Worm (Caenorhabditis elegans) whole organism, mixed stage, embryonic: ENCODE measurements around the gene ZK856.18.

Experiments used
- M03D4.4 ChIP-seq: sonication (generic microtip); optimal IDR thresholded peaks from 2 replicates; lab custom pipeline; 2017; ENCODE audit warnings: mild to moderate bottlenecking, missing genetic modification characterization, missing compliant biosample characterization
- bed-3 ChIP-seq: fragments of 200-800 bp; sonication (Bioruptor generic); optimal IDR thresholded peaks from 3 replicates; lab custom pipeline; 2018; ENCODE audit warnings: mild to moderate bottlenecking, missing genetic modification characterization, moderate library complexity, missing compliant biosample characterization
- blmp-1 ChIP-seq: fragments of 150-350 bp; optimal IDR thresholded peaks from 2 replicates; lab custom pipeline; 2014; ENCODE audit warnings: missing biosample characterization, missing genetic modification characterization
- ceh-39 ChIP-seq: fragments of 150-350 bp; optimal IDR thresholded peaks from 2 replicates; lab custom pipeline; 2014; ENCODE audit warnings: missing biosample characterization, missing genetic modification characterization
- ceh-83 ChIP-seq: fragments of 200-800 bp; sonication (Bioruptor generic); optimal IDR thresholded peaks from 2 replicates; lab custom pipeline; 2018; ENCODE audit warnings: mild to moderate bottlenecking, missing genetic modification characterization, missing compliant biosample characterization
- ces-1 ChIP-seq: fragments of 150-350 bp; optimal IDR thresholded peaks from 2 replicates; lab custom pipeline; 2014; ENCODE audit warnings: missing biosample characterization, missing genetic modification reagents, missing genetic modification characterization
- cnd-1 ChIP-seq: fragments of 200-800 bp; sonication (Bioruptor generic); optimal IDR thresholded peaks from 2 replicates; lab custom pipeline; 2018; ENCODE audit warnings: mild to moderate bottlenecking, missing genetic modification characterization, missing compliant biosample characterization
- drap-1 ChIP-seq: fragments of 200-800 bp; sonication (Bioruptor generic); optimal IDR thresholded peaks from 3 replicates; lab custom pipeline; 2018; ENCODE audit warnings: mild to moderate bottlenecking, missing genetic modification characterization, missing compliant biosample characterization
- elt-1 ChIP-seq: sonication (generic microtip); optimal IDR thresholded peaks from 2 replicates; lab custom pipeline; 2017; ENCODE audit warnings: missing genetic modification characterization, mild to moderate bottlenecking, missing compliant biosample characterization, antibody characterized with exemption, moderate library complexity, borderline replicate concordance; ENCODE audit not compliant: insufficient read depth
- elt-3 ChIP-seq: fragments of 150-350 bp; optimal IDR thresholded peaks from 2 replicates; lab custom pipeline; 2014; ENCODE audit warnings: missing biosample characterization, missing genetic modification characterization
- flh-1 ChIP-seq: fragments of 200-800 bp; sonication (Bioruptor generic); optimal IDR thresholded peaks from 2 replicates; lab custom pipeline; 2018; ENCODE audit warnings: mild to moderate bottlenecking, missing genetic modification characterization, moderate library complexity, missing compliant biosample characterization
- ham-2 ChIP-seq: fragments of 200-800 bp; sonication (Bioruptor generic); optimal IDR thresholded peaks from 2 replicates; lab custom pipeline; 2018; ENCODE audit warnings: mild to moderate bottlenecking, missing genetic modification characterization, missing compliant biosample characterization
- hlh-1 ChIP-seq: fragments of 150-350 bp; optimal IDR thresholded peaks from 2 replicates; lab custom pipeline; 2014; ENCODE audit warnings: missing biosample characterization, missing genetic modification reagents, missing genetic modification characterization
- lsy-2 ChIP-seq: fragments of 150-350 bp; optimal IDR thresholded peaks from 2 replicates; lab custom pipeline; 2014; ENCODE audit warnings: missing biosample characterization, missing genetic modification characterization
- mep-1 ChIP-seq: fragments of 150-350 bp; optimal IDR thresholded peaks from 2 replicates; lab custom pipeline; 2017; ENCODE audit warnings: missing biosample characterization, missing genetic modification reagents, missing genetic modification characterization, inconsistent platforms
- mls-2 ChIP-seq: sonication (generic microtip); optimal IDR thresholded peaks from 2 replicates; lab custom pipeline; 2016; ENCODE audit warnings: mild to moderate bottlenecking, missing genetic modification characterization, moderate library complexity, missing compliant biosample characterization
- nhr-12 ChIP-seq: fragments of 150-350 bp; optimal IDR thresholded peaks from 2 replicates; lab custom pipeline; 2014; ENCODE audit warnings: missing biosample characterization, missing genetic modification characterization
- nhr-2 ChIP-seq: fragments of 150-350 bp; optimal IDR thresholded peaks from 2 replicates; lab custom pipeline; 2014; ENCODE audit warnings: missing biosample characterization, missing genetic modification characterization
- nhr-28 ChIP-seq: fragments of 150-350 bp; optimal IDR thresholded peaks from 2 replicates; lab custom pipeline; 2014; ENCODE audit warnings: missing biosample characterization, missing genetic modification characterization
- nhr-76 ChIP-seq: sonication (generic microtip); optimal IDR thresholded peaks from 2 replicates; lab custom pipeline; 2017; ENCODE audit warnings: missing biosample characterization, missing genetic modification characterization
- pha-4 ChIP-seq: fragments of 150-350 bp; optimal IDR thresholded peaks from 2 replicates; lab custom pipeline; 2018; ENCODE audit warnings: missing biosample characterization, missing genetic modification reagents, missing genetic modification characterization
- sem-2 ChIP-seq: fragments of 200-800 bp; sonication (Bioruptor generic); optimal IDR thresholded peaks from 2 replicates; lab custom pipeline; 2018; ENCODE audit warnings: mild to moderate bottlenecking, missing genetic modification characterization, missing compliant biosample characterization
- snpc-4 ChIP-seq: fragments of 150-350 bp; optimal IDR thresholded peaks from 2 replicates; lab custom pipeline; 2014; ENCODE audit warnings: missing biosample characterization, missing genetic modification characterization
- sptf-1 ChIP-seq: sonication (generic microtip); optimal IDR thresholded peaks from 2 replicates; lab custom pipeline; 2017; ENCODE audit warnings: mild to moderate bottlenecking, missing genetic modification characterization, moderate library complexity, missing compliant biosample characterization
- tbx-8 ChIP-seq: fragments of 200-800 bp; sonication (Bioruptor generic); optimal IDR thresholded peaks from 2 replicates; lab custom pipeline; 2018; ENCODE audit warnings: mild to moderate bottlenecking, missing genetic modification characterization, moderate library complexity, missing compliant biosample characterization
- unc-120 ChIP-seq: sonication (generic microtip); optimal IDR thresholded peaks from 2 replicates; lab custom pipeline; 2017; ENCODE audit warnings: missing genetic modification characterization, missing compliant biosample characterization; ENCODE audit not compliant: poor library complexity, severe bottlenecking
- unc-39 ChIP-seq: fragments of 150-350 bp; optimal IDR thresholded peaks from 2 replicates; lab custom pipeline; 2014; ENCODE audit warnings: missing biosample characterization, missing genetic modification characterization
- unc-62 ChIP-seq: fragments of 150-350 bp; optimal IDR thresholded peaks from 2 replicates; lab custom pipeline; 2014; ENCODE audit warnings: missing biosample characterization, missing genetic modification reagents, missing genetic modification characterization
- zip-8 ChIP-seq: fragments of 150-350 bp; optimal IDR thresholded peaks from 2 replicates; lab custom pipeline; 2014; ENCODE audit warnings: missing biosample characterization, missing genetic modification characterization
- ztf-11 ChIP-seq: fragments of 150-350 bp; optimal IDR thresholded peaks from 2 replicates; lab custom pipeline; 2014; ENCODE audit warnings: missing biosample characterization, missing genetic modification characterization

The ZK856.18 gene

DNA sequence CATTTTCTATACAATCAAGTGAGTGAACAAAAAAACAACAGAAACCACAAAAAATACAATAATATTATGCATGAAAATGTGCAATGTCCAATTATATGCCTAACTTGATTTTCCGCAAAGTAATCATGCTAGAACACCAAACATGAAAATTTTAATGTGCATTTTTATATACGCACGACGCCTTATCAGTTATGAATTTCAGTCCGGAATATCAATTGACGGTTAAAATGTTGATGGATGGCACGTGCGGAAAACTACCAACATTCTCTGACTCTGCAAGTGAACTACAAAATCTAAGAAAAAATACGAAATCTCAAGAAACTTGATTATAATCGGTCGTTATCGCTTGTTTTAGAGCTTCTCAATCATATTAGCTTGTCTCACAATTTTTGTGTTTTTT lies 25.8 kb downstream of the ZK856.18 start:
- TF ChIP-seq sptf-1 (tag; lab: Kevin White, UChicago) (no peak), nhr-2 (no peak), unc-39 (tag; lab: Kevin White, UChicago) (no peak), elt-3 (tag; lab: Kevin White, UChicago) (no peak), unc-62 (GFP tag; lab: Kevin White, UChicago) (no peak), ceh-83 (GFP tag; lab: Kevin White, UChicago) (no peak), drap-1 (GFP tag; lab: Kevin White, UChicago) (no peak), ces-1 (GFP tag; lab: Kevin White, UChicago) (no peak), snpc-4 (no peak), sem-2 (GFP tag; lab: Kevin White, UChicago) (no peak)

DNA sequence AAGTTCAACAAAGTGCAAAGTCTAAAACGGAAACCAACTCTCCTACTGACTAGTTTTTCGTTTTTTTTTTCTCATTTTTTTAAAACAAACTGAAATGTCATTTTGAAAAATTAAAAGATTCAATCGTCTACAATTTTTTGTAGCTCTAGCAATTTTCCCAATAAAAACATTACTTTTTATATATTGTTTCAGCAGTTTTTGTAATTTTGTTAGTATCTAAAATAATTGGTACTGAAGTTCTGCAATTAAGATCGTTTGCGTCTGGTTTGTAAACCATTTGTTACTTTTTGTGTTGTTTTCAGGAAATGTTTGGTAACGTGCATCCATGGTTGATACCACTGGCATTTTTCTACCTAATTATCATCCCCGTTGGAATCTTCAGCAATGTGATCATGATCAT lies 27.3 kb downstream of the ZK856.18 start, which contains the start of gene srsx-30:
Gene srsx-30 (plus strand): TSS at position 301 of the 400 bp plus-strand sequence.
- no peak for TF ChIP-seq snpc-4
- TF ChIP-seq pha-4 (tag; lab: Kevin White, UChicago), result no peak
- no peak for TF ChIP-seq sem-2 (GFP tag; lab: Kevin White, UChicago)
- TF ChIP-seq bed-3 (GFP tag; lab: Kevin White, UChicago), result no peak
- no peak for TF ChIP-seq drap-1 (GFP tag; lab: Kevin White, UChicago)

DNA sequence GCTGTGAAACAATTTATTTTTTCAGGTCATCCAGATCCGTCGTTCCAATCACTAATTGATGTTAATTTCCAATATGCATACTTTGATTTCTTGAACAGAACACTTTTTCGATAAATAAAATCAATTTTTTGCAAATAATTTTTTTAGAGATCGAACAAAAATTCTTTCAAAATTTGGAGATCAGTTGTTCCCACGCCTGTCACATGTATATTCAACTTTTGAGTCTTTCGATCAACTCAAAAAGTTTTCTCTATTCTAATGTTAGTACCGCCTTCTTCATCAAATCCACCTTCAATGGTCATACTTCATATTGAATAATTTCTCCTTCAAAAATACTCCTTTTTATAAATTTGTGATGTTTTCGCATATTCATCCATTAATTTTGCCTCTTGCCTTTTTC lies 31.1 kb downstream of the ZK856.18 start, which contains the start of gene srsx-29:
Gene srsx-29 (plus strand): TSS at position 301 of the 400 bp plus-strand sequence.
- TF ChIP-seq blmp-1 (tag; lab: Kevin White, UChicago) (no peak), lsy-2 (no peak), unc-120 (tag; lab: Kevin White, UChicago) (no peak), mls-2 (tag; lab: Kevin White, UChicago) (no peak), unc-39 (tag; lab: Kevin White, UChicago) (no peak), nhr-28 (no peak), cnd-1 (tag; lab: Kevin White, UChicago) (no peak), snpc-4 (no peak), ces-1 (GFP tag; lab: Kevin White, UChicago) (no peak), elt-3 (tag; lab: Kevin White, UChicago) (no peak), nhr-12 (tag; lab: Kevin White, UChicago) (no peak), ceh-39 (tag; lab: Kevin White, UChicago) (no peak), bed-3 (GFP tag; lab: Kevin White, UChicago) (no peak), hlh-1 (tag; lab: Kevin White, UChicago) (no peak), drap-1 (GFP tag; lab: Kevin White, UChicago) (no peak), M03D4.4 (tag; lab: Kevin White, UChicago) (no peak), ham-2 (GFP tag; lab: Kevin White, UChicago) (no peak), elt-1 (tag; lab: Kevin White, UChicago) (no peak), tbx-8 (GFP tag; lab: Kevin White, UChicago) (no peak), pha-4 (tag; lab: Kevin White, UChicago) (no peak)

DNA sequence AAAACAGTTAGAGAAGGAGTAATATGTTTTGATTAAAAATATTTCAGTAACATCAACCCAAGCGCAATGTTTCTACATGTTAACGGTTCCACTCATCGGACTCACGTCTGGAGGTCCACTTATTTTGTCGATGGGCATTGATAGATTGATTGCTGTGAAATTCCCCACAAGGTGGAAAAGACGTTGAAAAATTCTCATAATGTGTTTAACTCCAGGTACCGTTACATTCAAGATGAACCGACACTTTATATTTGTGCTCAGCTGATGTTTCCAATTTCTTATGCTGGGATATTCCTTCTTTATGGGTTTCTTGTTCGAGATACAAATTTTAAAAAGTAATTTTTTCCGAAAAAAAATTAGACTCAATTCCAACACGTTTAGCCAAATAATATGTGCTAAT lies 32.7 kb downstream of the ZK856.18 start:
- TF ChIP-seq sptf-1 (tag; lab: Kevin White, UChicago), result no peak
- TF ChIP-seq nhr-76 (tag; lab: Kevin White, UChicago), result no peak
- no peak for TF ChIP-seq nhr-2
- TF ChIP-seq lsy-2, result no peak
- TF ChIP-seq flh-1, result no peak
- TF ChIP-seq ham-2 (GFP tag; lab: Kevin White, UChicago), result no peak
- no peak for TF ChIP-seq blmp-1 (tag; lab: Kevin White, UChicago)
- TF ChIP-seq zip-8 (tag; lab: Kevin White, UChicago), result no peak
- no peak for TF ChIP-seq snpc-4
- TF ChIP-seq ztf-11, result no peak
- TF ChIP-seq mls-2 (tag; lab: Kevin White, UChicago), result no peak
- no peak for TF ChIP-seq nhr-28
- TF ChIP-seq elt-3 (tag; lab: Kevin White, UChicago), result no peak
- TF ChIP-seq mep-1 (tag; lab: Kevin White, UChicago), result no peak
- TF ChIP-seq cnd-1 (tag; lab: Kevin White, UChicago), result no peak
- no peak for TF ChIP-seq unc-39 (tag; lab: Kevin White, UChicago)
- TF ChIP-seq unc-62 (GFP tag; lab: Kevin White, UChicago), result no peak
- TF ChIP-seq tbx-8 (GFP tag; lab: Kevin White, UChicago), result no peak
- no peak for TF ChIP-seq unc-120 (tag; lab: Kevin White, UChicago)

DNA sequence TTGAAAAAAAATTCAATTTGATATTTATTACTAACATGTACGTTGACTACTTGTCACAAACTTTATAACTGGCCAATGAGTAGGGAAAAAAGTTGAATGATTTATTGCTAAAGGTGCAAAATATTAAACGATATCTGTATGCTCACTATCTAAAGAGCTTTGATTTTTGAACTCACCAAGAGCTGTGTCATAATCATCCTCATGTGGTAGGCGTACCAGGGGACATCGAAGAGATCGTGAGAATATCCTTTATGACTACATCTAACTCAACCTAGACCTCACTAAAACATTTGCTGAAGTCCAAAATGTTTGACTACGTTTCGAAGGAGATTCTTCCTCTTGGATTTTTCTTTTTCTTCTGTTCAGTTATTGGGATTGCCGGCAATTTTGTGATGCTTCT lies 33.5 kb downstream of the ZK856.18 start, which contains the start of gene srsx-28:
Gene srsx-28 (plus strand): TSS at position 301 of the 400 bp plus-strand sequence.
- no peak for TF ChIP-seq cnd-1 (tag; lab: Kevin White, UChicago)
- no peak for TF ChIP-seq ceh-83 (GFP tag; lab: Kevin White, UChicago)
- TF ChIP-seq elt-3 (tag; lab: Kevin White, UChicago), result no peak
- TF ChIP-seq nhr-76 (tag; lab: Kevin White, UChicago), result no peak
- no peak for TF ChIP-seq nhr-28
